Fruit fly (Drosophila melanogaster) whole organism, prepupa: ENCODE measurements around the gene CG4161.

Experiments
- CG15336 ChIP-seq: fragments of 200-800 bp; sonication (Bioruptor generic); IDR thresholded peaks from 2 replicates; pipeline ENCODE4 v1.3.6; 2022; ENCODE audit warnings: missing biosample characterization, missing genetic modification characterization
- CG16779 ChIP-seq: fragments of 200-800 bp; sonication (Bioruptor generic); optimal IDR thresholded peaks from 3 replicates; lab custom pipeline; 2017; ENCODE audit warnings: missing biosample characterization, mild to moderate bottlenecking, missing genetic modification characterization

dm6 chr2L:15410250-15410649, 22.9 kb upstream of the CG4161 start:
- TF ChIP-seq CG16779 (no peak), CG15336 (no peak)
